Fruit fly (Drosophila melanogaster) S2 (cell line): Measurements from ENCODE around the gene CG13248.

ENCODE experiments used
- CG8478 ChIP-seq: fragments of >200 bp; optimal IDR thresholded peaks from 2 replicates; lab custom pipeline; 2018
- CTCF ChIP-seq, 2 experiments: fragments of >200 bp; optimal IDR thresholded peaks; 2 replicates each; lab custom pipeline; 2018

- TF ChIP-seq CG8478 (no peak), CTCF (optimal IDR thresholded peaks at IDR 0.05; lab: Kevin White, UChicago) (no peak)
Observed at dm6 chr3L:20448773-20449172, 38.4 kb upstream of the CG13248 start.
